Worm (Caenorhabditis elegans) whole organism, L1 larva: ENCODE measurements around the gene B0507.2.

ENCODE experiments used
- C34B4.2 ChIP-seq: sonication (generic microtip); optimal IDR thresholded peaks from 2 replicates; lab custom pipeline; 2017; ENCODE audit warnings: mild to moderate bottlenecking, missing genetic modification characterization, missing compliant biosample characterization
- alr-1 ChIP-seq: fragments of 200-800 bp; sonication (Bioruptor generic); optimal IDR thresholded peaks from 2 replicates; lab custom pipeline; 2018; ENCODE audit warnings: borderline replicate concordance, mild to moderate bottlenecking, missing genetic modification characterization, missing compliant biosample characterization
- aly-2 ChIP-seq: fragments of 150-350 bp; optimal IDR thresholded peaks from 2 replicates; lab custom pipeline; 2014; ENCODE audit warnings: missing biosample characterization, missing genetic modification characterization
- ceh-63 ChIP-seq: fragments of 200-800 bp; sonication (Bioruptor generic); optimal IDR thresholded peaks from 2 replicates; lab custom pipeline; 2018; ENCODE audit warnings: mild to moderate bottlenecking, missing genetic modification characterization, missing compliant biosample characterization
- ceh-82 ChIP-seq, 3 experiments: fragments of 150-350 bp in 1 of 3; sonication (generic microtip) in 2 of 3; optimal IDR thresholded peaks; 2 replicates each; lab custom pipeline; 2014 to 2017; ENCODE audit warnings: missing biosample characterization in 3 of 3, missing genetic modification characterization in 3 of 3
- ces-1 ChIP-seq: fragments of 150-350 bp; optimal IDR thresholded peaks from 2 replicates; lab custom pipeline; 2014; ENCODE audit warnings: missing biosample characterization, missing genetic modification reagents, missing genetic modification characterization
- dpl-1 ChIP-seq, 3 experiments: fragments of 150-350 bp in 2 of 3; sonication (generic microtip) in 1 of 3; optimal IDR thresholded peaks; 2 replicates each; lab custom pipeline; 2014 to 2017; ENCODE audit warnings: missing biosample characterization in 3 of 3, missing genetic modification characterization in 3 of 3, missing genetic modification reagents in 3 of 3
- egl-27 ChIP-seq, 2 experiments: fragments of 150-350 bp in 1 of 2; sonication (generic microtip); optimal IDR thresholded peaks; 3 replicates each; lab custom pipeline; 2017 to 2018; ENCODE audit warnings: missing biosample characterization in 2 of 2, missing genetic modification characterization in 2 of 2, missing genetic modification reagents in 2 of 2
- hpl-2 ChIP-seq: fragments of 150-350 bp; optimal IDR thresholded peaks from 2 replicates; lab custom pipeline; 2014; ENCODE audit warnings: missing biosample characterization, missing genetic modification reagents, missing genetic modification characterization
- lin-35 ChIP-seq, 2 experiments: fragments of 150-350 bp; optimal IDR thresholded peaks; 2 replicates each; lab custom pipeline; 2014; ENCODE audit warnings: missing biosample characterization in 2 of 2, missing genetic modification characterization in 2 of 2, missing genetic modification reagents in 2 of 2
- mdl-1 ChIP-seq, 2 experiments: fragments of 150-350 bp; optimal IDR thresholded peaks; 2 replicates each; lab custom pipeline; 2014 to 2017; ENCODE audit warnings: missing biosample characterization in 2 of 2, missing genetic modification characterization in 2 of 2, inconsistent platforms in 1 of 2
- sox-4 ChIP-seq: sonication (generic microtip); optimal IDR thresholded peaks from 2 replicates; lab custom pipeline; 2016; ENCODE audit warnings: missing genetic modification characterization, missing compliant biosample characterization

DNA sequence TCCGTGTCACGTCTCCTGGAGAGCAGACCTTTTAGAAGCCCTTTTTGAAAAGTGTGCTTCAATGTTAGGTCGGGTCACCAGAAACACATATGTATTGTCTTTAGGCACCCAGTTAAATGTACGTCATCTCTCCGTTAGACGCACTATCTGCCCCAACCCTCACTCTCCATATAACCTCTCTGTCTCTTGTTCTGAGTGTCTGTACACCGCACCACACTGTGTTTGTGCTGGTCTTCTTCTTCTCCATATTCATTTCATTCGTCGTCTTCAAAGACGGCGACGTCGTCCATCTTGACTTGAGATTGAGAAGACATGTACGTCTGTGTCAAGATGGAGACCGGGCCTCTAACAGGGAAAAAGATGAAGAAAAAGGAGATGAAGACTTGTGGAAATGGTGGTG, 8.0 kb downstream of the B0507.2 start:
- TF ChIP-seq sox-4 (tag; lab: Kevin White, UChicago) (no peak), alr-1 (tag; lab: Kevin White, UChicago) (no peak), aly-2 (tag; lab: Kevin White, UChicago) (no peak), dpl-1 (GFP tag; optimal IDR thresholded peaks at IDR 0.05; lab: Kevin White, UChicago) (no peak), ceh-63 (GFP tag; lab: Kevin White, UChicago) (no peak), egl-27 (tag; optimal IDR thresholded peaks at IDR 0.05; lab: Kevin White, UChicago) (no peak), mdl-1 (tag; optimal IDR thresholded peaks at IDR 0.05; lab: Kevin White, UChicago) (no peak), ceh-82 (tag; optimal IDR thresholded peaks at IDR 0.05; lab: Kevin White, UChicago) (no peak), hpl-2 (GFP tag; lab: Kevin White, UChicago) (no peak), C34B4.2 (tag; lab: Kevin White, UChicago) (no peak), ces-1 (no peak), lin-35 (GFP tag; optimal IDR thresholded peaks at IDR 0.05; lab: Kevin White, UChicago) (no peak)
